Worm (Caenorhabditis elegans) whole organism, young adult: ENCODE data around the gene F45D3.2.

ENCODE experiments used
- B0019.2 ChIP-seq: fragments of 200-800 bp; sonication (Bioruptor generic); conservative IDR thresholded peaks from 2 replicates; pipeline ENCODE4 v1.3.6; 2022; ENCODE audit warnings: missing genetic modification reagents, missing genetic modification characterization, missing compliant biosample characterization
- B0035.1 ChIP-seq: sonication (generic microtip); optimal IDR thresholded peaks from 2 replicates; lab custom pipeline; 2016; ENCODE audit warnings: missing genetic modification characterization, mild to moderate bottlenecking, missing compliant biosample characterization, missing genotype, missing genetic modification reagents
- B0261.1 ChIP-seq: sonication (generic microtip); optimal IDR thresholded peaks from 2 replicates; lab custom pipeline; 2016; ENCODE audit warnings: mild to moderate bottlenecking, missing genetic modification characterization, moderate library complexity, missing compliant biosample characterization
- F22D6.2 ChIP-seq: sonication (generic microtip); optimal IDR thresholded peaks from 2 replicates; lab custom pipeline; 2016; ENCODE audit warnings: mild to moderate bottlenecking, missing genetic modification characterization, missing compliant biosample characterization
- F37B4.10 ChIP-seq: fragments of 200-800 bp; sonication (Bioruptor generic); IDR thresholded peaks from 2 replicates; pipeline ENCODE4 v1.3.6; 2022; ENCODE audit warnings: missing genetic modification characterization, missing compliant biosample characterization
- F52B5.7 ChIP-seq: sonication (generic microtip); optimal IDR thresholded peaks from 2 replicates; lab custom pipeline; 2016; ENCODE audit warnings: mild to moderate bottlenecking, missing genetic modification characterization, missing compliant biosample characterization
- F55B11.4 ChIP-seq: sonication (generic microtip); optimal IDR thresholded peaks from 2 replicates; lab custom pipeline; 2016; ENCODE audit warnings: missing compliant biosample characterization, missing genetic modification characterization, borderline replicate concordance; ENCODE audit not compliant: insufficient read depth
- F57C9.4 ChIP-seq: sonication (generic microtip); optimal IDR thresholded peaks from 2 replicates; lab custom pipeline; 2017; ENCODE audit warnings: mild to moderate bottlenecking, missing genetic modification characterization, missing compliant biosample characterization
- K11D2.4 ChIP-seq: fragments of 200-800 bp; sonication (Bioruptor generic); IDR thresholded peaks from 2 replicates; pipeline ENCODE4 v1.3.6; 2022; ENCODE audit warnings: missing genetic modification reagents, missing genetic modification characterization, missing compliant biosample characterization
- Y53G8AR.9 ChIP-seq: fragments of 200-800 bp; sonication (Bioruptor generic); conservative IDR thresholded peaks from 2 replicates; pipeline ENCODE4 v1.3.6; 2022; ENCODE audit warnings: missing genetic modification reagents, missing genetic modification characterization, missing compliant biosample characterization
- Y56A3A.18 ChIP-seq: fragments of 200-800 bp; sonication (Bioruptor generic); IDR thresholded peaks from 2 replicates; pipeline ENCODE4 v1.3.6; 2022; ENCODE audit warnings: missing genetic modification reagents, missing genetic modification characterization, missing compliant biosample characterization
- Y67H2A.10 ChIP-seq: fragments of 200-800 bp; sonication (Bioruptor generic); conservative IDR thresholded peaks from 2 replicates; pipeline ENCODE4 v1.3.6; 2022; ENCODE audit warnings: missing genetic modification reagents, missing genetic modification characterization, missing compliant biosample characterization
- Y79H2A.3 ChIP-seq: fragments of 200-800 bp; sonication (Bioruptor generic); conservative IDR thresholded peaks from 2 replicates; pipeline ENCODE4 v1.3.6; 2022; ENCODE audit warnings: missing genetic modification reagents, missing genetic modification characterization, missing compliant biosample characterization
- akir-1 ChIP-seq: fragments of 200-800 bp; sonication (Bioruptor generic); optimal IDR thresholded peaks from 2 replicates; lab custom pipeline; 2018; ENCODE audit warnings: mild to moderate bottlenecking, missing genetic modification characterization, moderate library complexity, missing compliant biosample characterization
- cebp-1 ChIP-seq, 2 experiments: fragments of 200-800 bp in 1 of 2; sonication (Bioruptor generic) in 1 of 2; sonication (generic microtip) in 1 of 2; IDR thresholded peaks in 1 of 2; optimal IDR thresholded peaks in 1 of 2; 2 replicates each; pipeline versions ENCODE4 v1.3.6 to Lab custom; 2017 to 2022; ENCODE audit warnings: missing compliant biosample characterization in 2 of 2, missing genetic modification characterization in 2 of 2, mild to moderate bottlenecking in 1 of 2, missing genetic modification reagents in 1 of 2, moderate library complexity in 1 of 2
- egrh-3 ChIP-seq: fragments of 200-800 bp; sonication (Bioruptor generic); IDR thresholded peaks from 2 replicates; pipeline ENCODE4 v1.3.6; 2022; ENCODE audit warnings: missing genetic modification reagents, missing genetic modification characterization, missing compliant biosample characterization
- ekl-4 ChIP-seq: fragments of 200-800 bp; sonication (Bioruptor generic); IDR thresholded peaks from 2 replicates; pipeline ENCODE4 v1.3.6; 2022; ENCODE audit warnings: missing genetic modification reagents, missing genetic modification characterization, missing compliant biosample characterization
- ets-4 ChIP-seq: fragments of 200-800 bp; sonication (Bioruptor generic); optimal IDR thresholded peaks from 2 replicates; lab custom pipeline; 2018; ENCODE audit warnings: mild to moderate bottlenecking, missing genetic modification characterization, missing compliant biosample characterization
- lin-35 ChIP-seq, 3 experiments: fragments of 150-350 bp in 2 of 3; sonication (generic microtip) in 1 of 3; optimal IDR thresholded peaks; 2 replicates each; lab custom pipeline; 2014 to 2018; ENCODE audit warnings: missing biosample characterization in 3 of 3, missing genetic modification characterization in 3 of 3, missing genetic modification reagents in 3 of 3
- madf-8 ChIP-seq: fragments of 200-800 bp; sonication (Bioruptor generic); conservative IDR thresholded peaks from 2 replicates; pipeline ENCODE4 v1.3.6; 2022; ENCODE audit warnings: missing genetic modification reagents, missing genetic modification characterization, missing compliant biosample characterization
- mel-28 ChIP-seq: sonication (generic microtip); optimal IDR thresholded peaks from 2 replicates; lab custom pipeline; 2016; ENCODE audit warnings: borderline replicate concordance, mild to moderate bottlenecking, missing genetic modification characterization, missing compliant biosample characterization
- mes-4 ChIP-seq: sonication (generic microtip); optimal IDR thresholded peaks from 2 replicates; lab custom pipeline; 2016; ENCODE audit warnings: missing genotype, missing genetic modification characterization, missing compliant biosample characterization
- nfya-2 ChIP-seq: fragments of 200-800 bp; sonication (Bioruptor generic); IDR thresholded peaks from 2 replicates; pipeline ENCODE4 v1.3.6; 2022; ENCODE audit warnings: missing genetic modification reagents, missing genetic modification characterization, missing compliant biosample characterization
- nhr-27 ChIP-seq: fragments of 200-800 bp; sonication (Bioruptor generic); optimal IDR thresholded peaks from 2 replicates; lab custom pipeline; 2018; ENCODE audit warnings: mild to moderate bottlenecking, missing genetic modification characterization, moderate library complexity, missing compliant biosample characterization
- pbrm-1 ChIP-seq: fragments of 200-800 bp; sonication (Bioruptor generic); IDR thresholded peaks from 2 replicates; pipeline ENCODE4 v1.3.6; 2022; ENCODE audit warnings: missing genetic modification reagents, missing genetic modification characterization, missing compliant biosample characterization
- pha-4 ChIP-seq: fragments of 150-350 bp; sonication (generic microtip); optimal IDR thresholded peaks from 2 replicates; lab custom pipeline; 2014; ENCODE audit warnings: missing biosample characterization, missing genetic modification reagents, missing genetic modification characterization
- sdz-38 ChIP-seq: sonication (generic microtip); optimal IDR thresholded peaks from 2 replicates; lab custom pipeline; 2016; ENCODE audit warnings: missing genotype, missing genetic modification characterization, missing compliant biosample characterization
- snpc-3.4 ChIP-seq: sonication (generic microtip); optimal IDR thresholded peaks from 2 replicates; lab custom pipeline; 2017; ENCODE audit warnings: missing genetic modification characterization, mild to moderate bottlenecking, missing compliant biosample characterization, antibody characterized with exemption, moderate library complexity, missing genotype, missing genetic modification reagents
- somi-1 ChIP-seq: fragments of 200-800 bp; sonication (Bioruptor generic); optimal IDR thresholded peaks from 2 replicates; lab custom pipeline; 2018; ENCODE audit warnings: mild to moderate bottlenecking, missing genetic modification characterization, missing compliant biosample characterization
- tbx-9 ChIP-seq: sonication (generic microtip); optimal IDR thresholded peaks from 2 replicates; lab custom pipeline; 2016; ENCODE audit warnings: borderline replicate concordance, missing genetic modification characterization, inconsistent platforms, missing compliant biosample characterization
- tlf-1 ChIP-seq: fragments of 200-800 bp; sonication (Bioruptor generic); optimal IDR thresholded peaks from 2 replicates; lab custom pipeline; 2018; ENCODE audit warnings: mild to moderate bottlenecking, missing genetic modification characterization, missing compliant biosample characterization
- zfh-2 ChIP-seq: fragments of 200-800 bp; sonication (Bioruptor generic); conservative IDR thresholded peaks from 2 replicates; pipeline ENCODE4 v1.3.6; 2022; ENCODE audit warnings: missing genetic modification reagents, missing genetic modification characterization, missing compliant biosample characterization
- ztf-22 ChIP-seq: fragments of 200-800 bp; sonication (Bioruptor generic); optimal IDR thresholded peaks from 2 replicates; lab custom pipeline; 2018; ENCODE audit warnings: mild to moderate bottlenecking, missing genetic modification characterization, moderate library complexity, missing compliant biosample characterization
- ztf-26 ChIP-seq: sonication (generic microtip); optimal IDR thresholded peaks from 2 replicates; lab custom pipeline; 2017; ENCODE audit warnings: missing genetic modification characterization, missing compliant biosample characterization

The F45D3.2 gene

DNA sequence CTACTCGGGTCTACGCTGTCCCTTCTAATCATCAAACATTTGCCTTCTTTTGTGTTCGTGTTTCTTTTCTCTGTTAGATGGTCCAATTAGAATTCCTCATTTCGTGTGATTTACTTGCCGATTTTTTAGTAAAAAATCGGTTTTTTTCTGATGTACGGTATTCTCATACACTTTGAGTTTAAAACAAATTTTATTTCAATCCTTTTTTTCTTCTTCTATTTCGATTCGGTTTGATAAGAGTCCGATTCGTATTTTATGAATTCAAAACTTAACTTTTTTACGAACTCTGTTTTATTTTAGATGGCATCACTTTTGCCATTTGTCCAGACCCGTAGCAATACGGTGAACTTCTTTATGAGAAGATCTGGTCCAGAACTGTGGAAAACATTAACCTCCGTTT is 22.3 kb downstream of the F45D3.2 start, which contains the start of gene mrps-5:
mrps-5 (plus strand) TSS at position 301 of the 400 bp plus-strand sequence.
- TF ChIP-seq pha-4 (tag; lab: Kevin White, UChicago) (no peak), cebp-1 (GFP tag; IDR thresholded peaks at IDR 0.05; lab: Robert Waterston, UW) (no peak), cebp-1 (tag; optimal IDR thresholded peaks at IDR 0.05; lab: Kevin White, UChicago) (no peak), sdz-38 (tag; lab: Kevin White, UChicago) (no peak), akir-1 (GFP tag; lab: Kevin White, UChicago) (no peak), pbrm-1 (GFP tag; lab: Robert Waterston, UW) (no peak), ets-4 (GFP tag; lab: Kevin White, UChicago) (no peak), tlf-1 (GFP tag; lab: Kevin White, UChicago) (no peak), Y67H2A.10 (GFP tag; lab: Robert Waterston, UW) (no peak), ekl-4 (GFP tag; lab: Robert Waterston, UW) (no peak), B0261.1 (tag; lab: Kevin White, UChicago) (no peak), nhr-27 (tag; lab: Kevin White, UChicago) (no peak), Y79H2A.3 (GFP tag; lab: Robert Waterston, UW) (no peak), F37B4.10 (GFP tag; lab: Robert Waterston, UW) (no peak), F55B11.4 (no peak), F22D6.2 (tag; lab: Kevin White, UChicago) (no peak), zfh-2 (GFP tag; lab: Robert Waterston, UW) (no peak), snpc-3.4 (tag; lab: Kevin White, UChicago) (no peak), egrh-3 (GFP tag; lab: Robert Waterston, UW) (no peak), Y56A3A.18 (GFP tag; lab: Robert Waterston, UW) (no peak), ztf-26 (tag; lab: Kevin White, UChicago) (no peak)

DNA sequence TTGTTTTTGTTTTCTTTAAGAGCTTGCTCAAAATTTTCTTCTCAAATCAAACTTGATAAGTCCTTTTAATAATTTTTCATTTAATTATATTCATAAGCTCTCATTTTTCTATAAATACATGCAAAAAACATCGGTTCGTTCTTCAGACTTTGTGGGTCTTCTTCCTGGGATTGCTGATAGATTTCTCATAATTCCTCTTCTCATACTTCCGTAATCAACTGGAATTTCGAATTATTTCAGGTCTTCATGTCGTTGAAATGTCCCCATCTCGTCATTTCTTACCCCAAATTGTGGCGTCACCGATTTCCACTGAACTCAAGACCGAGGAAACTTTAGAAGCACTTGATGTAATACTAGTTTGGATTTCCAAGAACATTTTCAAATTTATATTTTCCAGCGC is 24.1 kb downstream of the F45D3.2 start:
- no peak for TF ChIP-seq madf-8 (GFP tag; lab: Robert Waterston, UW)

DNA sequence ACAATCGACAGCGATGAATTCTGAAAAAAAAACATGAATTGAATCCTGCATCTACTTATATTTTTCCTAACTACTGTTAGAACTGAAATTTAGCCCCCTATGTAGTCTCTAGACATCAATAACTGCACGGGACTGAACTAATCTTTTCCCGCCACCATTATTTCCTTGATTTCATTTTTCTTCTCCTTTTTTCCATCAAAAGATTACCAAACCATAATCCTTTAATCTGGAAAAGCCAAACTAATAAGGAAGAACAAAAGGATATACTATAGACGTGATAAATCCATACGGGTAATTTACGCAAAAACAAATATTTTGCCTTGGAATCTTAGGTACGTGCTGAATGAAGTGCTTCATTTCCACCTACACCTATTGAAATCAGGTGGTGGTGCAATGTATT is 26.5 kb downstream of the F45D3.2 start:
- no peak for TF ChIP-seq B0035.1 (tag; lab: Kevin White, UChicago)
- no peak for TF ChIP-seq nfya-2 (GFP tag; lab: Robert Waterston, UW)
- TF ChIP-seq B0019.2: no peak
- TF ChIP-seq Y53G8AR.9 (GFP tag; lab: Robert Waterston, UW): no peak
- no peak for TF ChIP-seq lin-35 (GFP tag; optimal IDR thresholded peaks at IDR 0.05; lab: Kevin White, UChicago)
- TF ChIP-seq somi-1: no peak
- no peak for TF ChIP-seq tbx-9 (tag; lab: Kevin White, UChicago)
- no peak for TF ChIP-seq Y79H2A.3 (GFP tag; lab: Robert Waterston, UW)
- TF ChIP-seq mel-28 (tag; lab: Kevin White, UChicago): no peak
- TF ChIP-seq F52B5.7 (tag; lab: Kevin White, UChicago): no peak
- no peak for TF ChIP-seq snpc-3.4 (tag; lab: Kevin White, UChicago)
- no peak for TF ChIP-seq mes-4 (tag; lab: Kevin White, UChicago)
- no peak for TF ChIP-seq K11D2.4 (GFP tag; lab: Robert Waterston, UW)
- TF ChIP-seq F57C9.4 (tag; lab: Kevin White, UChicago): no peak
- no peak for TF ChIP-seq ztf-22 (GFP tag; lab: Kevin White, UChicago)
- no peak for TF ChIP-seq F55B11.4
- TF ChIP-seq, all 124 proteins: peak for 0
